Worm (Caenorhabditis elegans) whole organism, late embryonic: ENCODE measurements around the gene C14B1.2.

Experiments used
- pha-2 ChIP-seq: sonication (generic microtip); optimal IDR thresholded peaks from 2 replicates; lab custom pipeline; 2017; ENCODE audit warnings: mild to moderate bottlenecking, missing genetic modification characterization, missing compliant biosample characterization
- pha-4 ChIP-seq: fragments of 150-350 bp; optimal IDR thresholded peaks from 2 replicates; lab custom pipeline; 2018; ENCODE audit warnings: missing biosample characterization, missing genetic modification reagents, missing genetic modification characterization

DNA sequence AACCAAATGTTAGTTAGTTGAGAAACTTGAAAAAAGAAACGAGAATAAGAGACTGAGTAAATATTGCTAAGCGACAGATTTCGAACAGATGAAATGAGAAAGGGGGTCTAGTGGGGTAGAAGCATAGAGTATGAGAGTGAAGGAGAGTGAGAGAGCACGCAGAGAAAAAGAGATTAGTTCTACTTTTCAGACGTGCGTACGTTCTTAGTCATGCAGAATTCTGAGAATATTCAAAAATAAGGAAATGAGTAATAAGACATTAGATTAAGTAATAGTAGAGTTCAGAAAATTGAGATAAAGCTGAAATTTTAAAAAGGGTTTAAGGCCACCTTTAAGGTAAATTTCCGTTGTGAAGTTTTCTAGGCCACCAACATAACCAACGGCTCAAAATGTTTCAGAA, 31.1 kb upstream of the C14B1.2 start:
- TF ChIP-seq pha-4 (tag; lab: Kevin White, UChicago) (no peak), pha-2 (tag; lab: Kevin White, UChicago) (no peak)
